Fruit fly (Drosophila melanogaster) whole organism, pupa: Measurements from ENCODE around the gene CG45064.

Source experiments
- CG10348 ChIP-seq: fragments of 200-800 bp; sonication (Bioruptor generic); IDR thresholded peaks from 2 replicates; pipeline ENCODE4 v1.3.6; 2022; ENCODE audit warnings: missing biosample characterization, missing genetic modification characterization
- CG13204 ChIP-seq: fragments of 200-800 bp; sonication (Bioruptor generic); optimal IDR thresholded peaks from 2 replicates; lab custom pipeline; 2018; ENCODE audit warnings: missing biosample characterization, mild to moderate bottlenecking, missing genetic modification characterization, moderate library complexity
- CG14655 ChIP-seq: fragments of 200-800 bp; sonication (Bioruptor generic); optimal IDR thresholded peaks from 3 replicates; lab custom pipeline; 2017; ENCODE audit warnings: mild to moderate bottlenecking, missing biosample characterization, missing genetic modification reagents, missing genetic modification characterization
- CG17806 ChIP-seq: fragments of 200-800 bp; sonication (Bioruptor generic); optimal IDR thresholded peaks from 2 replicates; lab custom pipeline; 2018; ENCODE audit warnings: missing biosample characterization, mild to moderate bottlenecking, missing genetic modification characterization, moderate library complexity
- CG34367 ChIP-seq: fragments of 200-800 bp; sonication (Bioruptor generic); optimal IDR thresholded peaks from 2 replicates; lab custom pipeline; 2018; ENCODE audit warnings: missing biosample characterization, mild to moderate bottlenecking, missing genetic modification characterization
- CG8301 ChIP-seq: fragments of 200-800 bp; sonication (Bioruptor generic); optimal IDR thresholded peaks from 2 replicates; lab custom pipeline; 2018; ENCODE audit warnings: missing biosample characterization, mild to moderate bottlenecking, missing genetic modification characterization
- CG9948 ChIP-seq: fragments of 200-800 bp; sonication (Bioruptor generic); optimal IDR thresholded peaks from 2 replicates; lab custom pipeline; 2018; ENCODE audit warnings: missing biosample characterization, mild to moderate bottlenecking, missing genetic modification characterization, moderate library complexity
- EcR ChIP-seq: fragments of 200-800 bp; sonication (Bioruptor generic); optimal IDR thresholded peaks from 3 replicates; lab custom pipeline; 2019; ENCODE audit warnings: missing biosample characterization, missing genetic modification characterization, mild to moderate bottlenecking, moderate library complexity, missing genetic modification reagents
- Pif1B ChIP-seq: fragments of 200-800 bp; sonication (Bioruptor generic); optimal IDR thresholded peaks from 3 replicates; lab custom pipeline; 2016; ENCODE audit warnings: missing biosample characterization, missing genetic modification characterization
- Snoo ChIP-seq: fragments of 200-800 bp; sonication (Bioruptor generic); optimal IDR thresholded peaks from 3 replicates; lab custom pipeline; 2017; ENCODE audit warnings: missing biosample characterization, mild to moderate bottlenecking, missing genetic modification characterization, inconsistent platforms
- fd96Ca ChIP-seq: fragments of 200-800 bp; sonication (Bioruptor generic); IDR thresholded peaks from 3 replicates; pipeline ENCODE4 v1.3.6; 2022; ENCODE audit warnings: missing biosample characterization, missing genetic modification characterization
- rn ChIP-seq: fragments of 200-800 bp; sonication (Bioruptor generic); IDR thresholded peaks from 2 replicates; pipeline ENCODE4 v1.3.6; 2022; ENCODE audit warnings: missing biosample characterization, missing genetic modification characterization

DNA sequence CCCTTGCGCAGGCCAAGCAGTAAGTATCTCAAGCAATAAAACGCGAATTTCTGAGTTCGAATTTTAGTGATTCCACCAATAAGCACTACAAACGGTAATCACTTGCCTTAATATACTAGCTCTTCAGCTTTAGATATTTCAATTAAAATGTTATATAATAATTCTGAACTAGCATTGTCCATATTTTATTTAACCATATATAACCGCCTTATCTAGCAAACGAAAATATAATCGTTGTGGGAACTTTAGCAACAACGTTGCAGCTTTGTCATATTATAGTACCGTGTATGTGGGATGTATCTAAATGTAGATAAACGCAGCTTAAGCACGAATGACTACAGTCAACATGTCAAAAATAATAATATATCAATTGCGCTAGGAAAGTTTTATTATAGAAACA, 48.9 kb upstream of the CG45064 start:
- TF ChIP-seq fd96Ca (GFP tag; lab: Robert Waterston, UW) (no peak), CG17806 (tag; lab: Kevin White, UChicago) (no peak), CG13204 (GFP tag; lab: Kevin White, UChicago) (no peak), Snoo (tag; lab: Kevin White, UChicago) (no peak), CG34367 (no peak), CG8301 (tag; lab: Kevin White, UChicago) (no peak), Pif1B (GFP tag; lab: Kevin White, UChicago) (no peak), EcR (GFP tag; lab: Kevin White, UChicago) (no peak), CG14655 (no peak), rn (no peak), CG10348 (GFP tag; lab: Robert Waterston, UW) (no peak), CG9948 (tag; lab: Kevin White, UChicago) (no peak)
